Fruit fly (Drosophila melanogaster): Measurements from ENCODE around the gene bc10.

Gene bc10

dm6 chr3L:5583295-5583707 is 18.3 kb downstream of the bc10 start (continued):
- TF ChIP-seq nerfin-2 (GFP tag; IDR thresholded peaks at IDR 0.05; ENCODE audit: partially characterized antibody), result peak; percentile 62; the same call in 1 of the 2 replicates
- peak; percentile 67 for TF ChIP-seq CG18011 (GFP tag; optimal IDR thresholded peaks at IDR 0.05)
- TF ChIP-seq E2f1 (GFP tag; IDR thresholded peaks at IDR 0.05), result peak; percentile 86
- TF ChIP-seq pb (GFP tag; optimal IDR thresholded peaks at IDR 0.05), result peak; percentile 52
- no peak for TF ChIP-seq D19B (GFP tag; optimal IDR thresholded peaks at IDR 0.05)
- TF ChIP-seq sqz (GFP tag; optimal IDR thresholded peaks at IDR 0.05), result no peak
- TF ChIP-seq Blimp-1 (GFP tag; optimal IDR thresholded peaks at IDR 0.05), result no peak
- TF ChIP-seq CG16815 (GFP tag; optimal IDR thresholded peaks at IDR 0.05), result peak; percentile 79
- TF ChIP-seq Sin3A (optimal IDR thresholded peaks at IDR 0.05), result peak; percentile 90
- TF ChIP-seq gro (GFP tag; optimal IDR thresholded peaks at IDR 0.05), result peak; percentile 87
- TF ChIP-seq Atf-2 (GFP tag; optimal IDR thresholded peaks at IDR 0.05), result peak; percentile 78
- no peak for TF ChIP-seq CG12769 (tag; optimal IDR thresholded peaks at IDR 0.05)
- peak; percentile 63 for TF ChIP-seq jing (GFP tag; optimal IDR thresholded peaks at IDR 0.05)
- peak in 1 of 2 experiments; percentile 34 for TF ChIP-seq crp (GFP tag; optimal IDR thresholded peaks at IDR 0.05)
- peak; percentile 70 for TF ChIP-seq CG12104 (GFP tag; optimal IDR thresholded peaks at IDR 0.05)
- TF ChIP-seq h (optimal IDR thresholded peaks at IDR 0.05), result no peak
- TF ChIP-seq Rfx (GFP tag; IDR thresholded peaks at IDR 0.05), result peak; percentile 96
- peak; percentile 67 for TF ChIP-seq ro (GFP tag; IDR thresholded peaks at IDR 0.05)
- peak; percentile 94 for TF ChIP-seq CG9817 (tag; optimal IDR thresholded peaks at IDR 0.05)
- TF ChIP-seq CG3726 (GFP tag; IDR thresholded peaks at IDR 0.05), result peak; percentile 78; the same call in 2 of the 3 replicates
- peak; percentile 80 for TF ChIP-seq Camta (GFP tag; optimal IDR thresholded peaks at IDR 0.05)
- peak; percentile 84 for TF ChIP-seq CG17359 (tag; optimal IDR thresholded peaks at IDR 0.05)
- peak; percentile 47 for TF ChIP-seq grn (GFP tag; optimal IDR thresholded peaks at IDR 0.05)
- TF ChIP-seq lbe (GFP tag; optimal IDR thresholded peaks at IDR 0.05), result no peak
- TF ChIP-seq MBD-R2 (GFP tag; IDR thresholded peaks at IDR 0.05), result peak; percentile 91
- TF ChIP-seq bigmax (GFP tag; optimal IDR thresholded peaks at IDR 0.05), result no peak
- no peak for TF ChIP-seq exex (tag; optimal IDR thresholded peaks at IDR 0.05)
- no peak for TF ChIP-seq dmrt99B (tag; optimal IDR thresholded peaks at IDR 0.05)
- no peak for TF ChIP-seq Asciz (GFP tag; optimal IDR thresholded peaks at IDR 0.05)
- peak; percentile 93 for TF ChIP-seq CG32532 (GFP tag; IDR thresholded peaks at IDR 0.05)
- TF ChIP-seq sens (GFP tag), result peak; percentile 98
- TF ChIP-seq pho (GFP tag; optimal IDR thresholded peaks at IDR 0.05), result peak; percentile 93
- peak; percentile 78 for TF ChIP-seq CG14860 (GFP tag; IDR thresholded peaks at IDR 0.05; ENCODE audit: partially characterized antibody)
- TF ChIP-seq CG13296 (GFP tag; optimal IDR thresholded peaks at IDR 0.05), result no peak
- TF ChIP-seq schlank (tag; optimal IDR thresholded peaks at IDR 0.05), result peak; percentile 63
- TF ChIP-seq Fer2 (tag; optimal IDR thresholded peaks at IDR 0.05), result peak; percentile 71
- no peak for TF ChIP-seq sd (tag; optimal IDR thresholded peaks at IDR 0.05)
- TF ChIP-seq zf30C (GFP tag; optimal IDR thresholded peaks at IDR 0.05), result peak; percentile 84
- TF ChIP-seq CG11085 (GFP tag; IDR thresholded peaks at IDR 0.05), result peak; percentile 91
- peak; percentile 87 for TF ChIP-seq Ssrp (tag; optimal IDR thresholded peaks at IDR 0.05)
- TF ChIP-seq ci (GFP tag; IDR thresholded peaks at IDR 0.05), result peak; percentile 87
- TF ChIP-seq CG4328 (GFP tag; optimal IDR thresholded peaks at IDR 0.05), result peak; percentile 67
- TF ChIP-seq ttk (GFP tag; IDR thresholded peaks at IDR 0.05), result peak; percentile 89
- TF ChIP-seq CG14014 (GFP tag; IDR thresholded peaks at IDR 0.05), result peak; percentile 91
- TF ChIP-seq CG10274 (GFP tag; optimal IDR thresholded peaks at IDR 0.05), result no peak
- peak; percentile 79 for TF ChIP-seq NC2β (GFP tag; optimal IDR thresholded peaks at IDR 0.05)
- peak; percentile 90 for TF ChIP-seq HLH3B (GFP tag; IDR thresholded peaks at IDR 0.05)
- TF ChIP-seq mirr (GFP tag; optimal IDR thresholded peaks at IDR 0.05), result no peak
- TF ChIP-seq chn (GFP tag; optimal IDR thresholded peaks at IDR 0.05), result peak; percentile 79
- peak; percentile 74 for TF ChIP-seq Opbp (GFP tag; IDR thresholded peaks at IDR 0.05; ENCODE audit: partially characterized antibody)
- TF ChIP-seq CrebB (tag; optimal IDR thresholded peaks at IDR 0.05), result peak; percentile 52
